Worm (Caenorhabditis elegans): ENCODE results near the gene C28A5.1.
A peak's percentile ranks its signal among the peaks of the same experiment; 100 is the strongest.

C28A5.1 gene

ce11 chrIII:4476806-4477205 lies 42.7 kb upstream of the C28A5.1 start:
- TF ChIP-seq lin-15B (tag; optimal IDR thresholded peaks at IDR 0.05) (no peak), ceh-28 (tag; optimal IDR thresholded peaks at IDR 0.05) (no peak), fos-1 (tag; optimal IDR thresholded peaks at IDR 0.05) (no peak), nhr-25 (tag; optimal IDR thresholded peaks at IDR 0.05) (no peak), elt-2 (tag; optimal IDR thresholded peaks at IDR 0.05) (no peak), ztf-11 (tag; optimal IDR thresholded peaks at IDR 0.05) (no peak), nhr-76 (tag; optimal IDR thresholded peaks at IDR 0.05) (no peak), mml-1 (tag; optimal IDR thresholded peaks at IDR 0.05) (no peak), jun-1 (tag; optimal IDR thresholded peaks at IDR 0.05) (no peak), ceh-16 (tag; optimal IDR thresholded peaks at IDR 0.05) (no peak), unc-39 (tag; optimal IDR thresholded peaks at IDR 0.05) (no peak), tbx-2 (tag; optimal IDR thresholded peaks at IDR 0.05) (no peak), lin-39 (tag; optimal IDR thresholded peaks at IDR 0.05) (no peak), nhr-237 (tag; optimal IDR thresholded peaks at IDR 0.05) (no peak)

- TF ChIP-seq nhr-67 (tag; optimal IDR thresholded peaks at IDR 0.05) (no peak), elt-2 (tag; optimal IDR thresholded peaks at IDR 0.05) (no peak)
Measured at ce11 chrIII:4476313-4476712, 42.2 kb upstream of the C28A5.1 start.

- TF ChIP-seq ZK546.5 (tag; optimal IDR thresholded peaks at IDR 0.05) (peak; percentile 58), elt-2 (tag; optimal IDR thresholded peaks at IDR 0.05) (peak; percentile 90), nfya-1 (tag; optimal IDR thresholded peaks at IDR 0.05; ENCODE audit: insufficient read depth) (peak; percentile 99), nhr-28 (tag; optimal IDR thresholded peaks at IDR 0.05) (peak; percentile 53), nhr-77 (tag; optimal IDR thresholded peaks at IDR 0.05) (peak; percentile 93), tbx-2 (tag; optimal IDR thresholded peaks at IDR 0.05) (peak; percentile 96), unc-39 (tag; optimal IDR thresholded peaks at IDR 0.05) (peak; percentile 58), nhr-11 (tag; optimal IDR thresholded peaks at IDR 0.05) (peak; percentile 96), ama-1 (optimal IDR thresholded peaks at IDR 0.05) (peak; percentile 87), elt-1 (tag; optimal IDR thresholded peaks at IDR 0.05) (peak; percentile 90), lin-39 (tag; optimal IDR thresholded peaks at IDR 0.05) (peak; percentile 96), snpc-4 (tag; optimal IDR thresholded peaks at IDR 0.05) (peak; percentile 97), jun-1 (tag; optimal IDR thresholded peaks at IDR 0.05) (peak; percentile 99), aly-2 (tag; optimal IDR thresholded peaks at IDR 0.05) (peak; percentile 92), eor-1 (tag; optimal IDR thresholded peaks at IDR 0.05) (no peak), ceh-16 (tag; optimal IDR thresholded peaks at IDR 0.05) (peak; percentile 18), ceh-9 (tag; optimal IDR thresholded peaks at IDR 0.05) (no peak), mml-1 (tag; optimal IDR thresholded peaks at IDR 0.05) (no peak), nhr-67 (tag; optimal IDR thresholded peaks at IDR 0.05) (no peak), skn-1 (tag; optimal IDR thresholded peaks at IDR 0.05) (peak; percentile 95), nhr-25 (tag; optimal IDR thresholded peaks at IDR 0.05) (peak; percentile 100), nhr-76 (tag; optimal IDR thresholded peaks at IDR 0.05) (peak; percentile 74), fkh-2 (tag; optimal IDR thresholded peaks at IDR 0.05) (peak; percentile 48), egl-5 (tag; optimal IDR thresholded peaks at IDR 0.05) (peak; percentile 98), pqm-1 (tag; optimal IDR thresholded peaks at IDR 0.05) (peak; percentile 84), pha-4 (tag; optimal IDR thresholded peaks at IDR 0.05) (peak; percentile 100), lsy-12 (tag; optimal IDR thresholded peaks at IDR 0.05) (peak; percentile 100), ceh-82 (tag; optimal IDR thresholded peaks at IDR 0.05) (peak; percentile 94), ceh-28 (tag; optimal IDR thresholded peaks at IDR 0.05) (peak; percentile 91), fkh-10 (GFP tag; optimal IDR thresholded peaks at IDR 0.05) (peak; percentile 91), nhr-237 (tag; optimal IDR thresholded peaks at IDR 0.05) (no peak), nhr-12 (tag; optimal IDR thresholded peaks at IDR 0.05) (no peak), lin-15B (tag; optimal IDR thresholded peaks at IDR 0.05) (peak; percentile 96), nhr-43 (tag; optimal IDR thresholded peaks at IDR 0.05; ENCODE audit: poor library complexity, severe bottlenecking) (peak; percentile 97), egl-27 (tag; optimal IDR thresholded peaks at IDR 0.05) (peak; percentile 71), hmg-11 (tag; optimal IDR thresholded peaks at IDR 0.05) (peak; percentile 99), mdl-1 (tag; optimal IDR thresholded peaks at IDR 0.05) (peak; percentile 52), elt-3 (tag; optimal IDR thresholded peaks at IDR 0.05) (peak; percentile 20 to 97 (median 69)), ztf-4 (tag; optimal IDR thresholded peaks at IDR 0.05) (peak; percentile 95), daf-12 (tag; optimal IDR thresholded peaks at IDR 0.05) (peak; percentile 39), ztf-11 (tag; optimal IDR thresholded peaks at IDR 0.05) (no peak), nhr-23 (tag; optimal IDR thresholded peaks at IDR 0.05) (peak; percentile 99), sea-2 (GFP tag; optimal IDR thresholded peaks at IDR 0.05) (peak; percentile 74), zag-1 (tag; optimal IDR thresholded peaks at IDR 0.05) (peak; percentile 77), R02D3.7 (tag; optimal IDR thresholded peaks at IDR 0.05) (peak; percentile 93), unc-62 (GFP tag; optimal IDR thresholded peaks at IDR 0.05) (peak; percentile 89), fos-1 (tag; optimal IDR thresholded peaks at IDR 0.05) (peak; percentile 86)
Measured at ce11 chrIII:4475428-4475968, 41.4 kb upstream of the C28A5.1 start, which contains the start of gene rps-1. rps-1 (plus strand) TSS chrIII:4475918.
